Fruit fly (Drosophila melanogaster): ENCODE measurements around the gene CG15293.

CG15293 gene

DNA sequence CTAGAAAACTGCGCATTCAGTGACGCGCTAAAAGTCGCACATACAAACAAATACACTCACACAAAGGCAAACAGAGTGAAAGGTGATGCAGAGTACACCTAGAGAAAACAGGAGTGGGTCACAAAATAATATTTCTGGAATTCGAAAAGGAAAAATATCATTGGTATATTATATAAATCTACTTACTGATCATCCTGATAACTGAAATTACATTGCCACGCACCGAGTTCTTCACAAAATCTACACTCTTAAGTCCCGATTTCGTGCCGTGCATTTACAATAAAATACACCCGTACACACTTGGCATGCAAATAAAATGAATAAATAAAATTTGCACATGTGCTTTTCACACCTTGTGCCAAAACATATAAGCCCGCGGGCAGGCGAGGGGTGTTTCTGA, 39.1 kb downstream of the CG15293 start:
- peak; percentile 20 for TF ChIP-seq CG8632 (GFP tag; optimal IDR thresholded peaks at IDR 0.05)
- TF ChIP-seq Sox102F (GFP tag; optimal IDR thresholded peaks at IDR 0.05): no peak
- no peak for TF ChIP-seq Hr38 (GFP tag; optimal IDR thresholded peaks at IDR 0.05)
- peak; percentile 51 for TF ChIP-seq CG11294 (GFP tag; IDR thresholded peaks at IDR 0.05)
- no peak for TF ChIP-seq Ets21C (GFP tag; optimal IDR thresholded peaks at IDR 0.05)
- TF ChIP-seq CG6854 (GFP tag; optimal IDR thresholded peaks at IDR 0.05): no peak
- TF ChIP-seq CG1621 (tag; optimal IDR thresholded peaks at IDR 0.05): no peak
- peak; percentile 5 for TF ChIP-seq Smox (GFP tag; optimal IDR thresholded peaks at IDR 0.05)
- no peak for TF ChIP-seq fd85E (GFP tag; optimal IDR thresholded peaks at IDR 0.05)
- TF ChIP-seq cyc (GFP tag; optimal IDR thresholded peaks at IDR 0.05): no peak
- TF ChIP-seq net (GFP tag; optimal IDR thresholded peaks at IDR 0.05): no peak
- TF ChIP-seq pdm3 (GFP tag; optimal IDR thresholded peaks at IDR 0.05): peak; percentile 19
- TF ChIP-seq Blimp-1 (GFP tag; optimal IDR thresholded peaks at IDR 0.05): no peak
- TF ChIP-seq CG3919 (GFP tag; optimal IDR thresholded peaks at IDR 0.05): peak; percentile 19
- no peak for TF ChIP-seq achi (GFP tag; optimal IDR thresholded peaks at IDR 0.05)
- no peak for TF ChIP-seq CG11902 (GFP tag; optimal IDR thresholded peaks at IDR 0.05)
- TF ChIP-seq OdsH (GFP tag; optimal IDR thresholded peaks at IDR 0.05): peak; percentile 36
- TF ChIP-seq ss (GFP tag; optimal IDR thresholded peaks at IDR 0.05): peak in 1 of 2 experiments; percentile 19
- 0 out of 2 replicates have a peak, but pooled peaks have one; percentile 45 for TF ChIP-seq CG15336 (GFP tag; IDR thresholded peaks at IDR 0.05)
- TF ChIP-seq CG6792 (GFP tag; optimal IDR thresholded peaks at IDR 0.05): no peak
- TF ChIP-seq CG7368 (GFP tag; optimal IDR thresholded peaks at IDR 0.05): no peak
- TF ChIP-seq lz (GFP tag; optimal IDR thresholded peaks at IDR 0.05): no peak
- peak; percentile 11 for TF ChIP-seq CG4318 (GFP tag; optimal IDR thresholded peaks at IDR 0.05)
- TF ChIP-seq CG32006 (GFP tag; optimal IDR thresholded peaks at IDR 0.05): peak; percentile 52
- TF ChIP-seq dsx (GFP tag; optimal IDR thresholded peaks at IDR 0.05; ENCODE audit: poor library complexity, severe bottlenecking): no peak
- no peak for TF ChIP-seq Lpt (GFP tag; optimal IDR thresholded peaks at IDR 0.05)
- no peak for TF ChIP-seq Hr39 (GFP tag; optimal IDR thresholded peaks at IDR 0.05)
- peak; percentile 29 for TF ChIP-seq CG6276 (GFP tag; optimal IDR thresholded peaks at IDR 0.05)
- TF ChIP-seq CG9139 (GFP tag; optimal IDR thresholded peaks at IDR 0.05): no peak
- TF ChIP-seq CG10669 (GFP tag; optimal IDR thresholded peaks at IDR 0.05): peak; percentile 32
- peak; percentile 67; the same call in 2 of the 3 replicates for TF ChIP-seq eg (GFP tag; IDR thresholded peaks at IDR 0.05)
- TF ChIP-seq Sox15 (GFP tag; optimal IDR thresholded peaks at IDR 0.05): peak; percentile 1
- no peak for TF ChIP-seq CG16779 (tag; optimal IDR thresholded peaks at IDR 0.05)
- TF ChIP-seq fkh (GFP tag; optimal IDR thresholded peaks at IDR 0.05): no peak
- TF ChIP-seq svp (GFP tag): peak; percentile 64
- TF ChIP-seq spab (GFP tag; optimal IDR thresholded peaks at IDR 0.05): peak; percentile 35
- TF ChIP-seq CG34406 (GFP tag; optimal IDR thresholded peaks at IDR 0.05): no peak
- no peak for TF ChIP-seq CG8319 (GFP tag; optimal IDR thresholded peaks at IDR 0.05)
- TF ChIP-seq CG6808 (GFP tag; optimal IDR thresholded peaks at IDR 0.05): no peak
- TF ChIP-seq salr (GFP tag; optimal IDR thresholded peaks at IDR 0.05): no peak
- no peak for TF ChIP-seq CG31627 (GFP tag; optimal IDR thresholded peaks at IDR 0.05)
- peak; percentile 21 for TF ChIP-seq CG10631 (GFP tag; optimal IDR thresholded peaks at IDR 0.05)
- TF ChIP-seq CG8119 (GFP tag; IDR thresholded peaks at IDR 0.05): peak; percentile 61; the same call in 2 of the 3 replicates
- TF ChIP-seq Sox14 (GFP tag; optimal IDR thresholded peaks at IDR 0.05): no peak
- no peak for TF ChIP-seq Eip78C (GFP tag)
- 0 out of 2 replicates have a peak, but pooled peaks have one; percentile 30 for TF ChIP-seq Gug (GFP tag; IDR thresholded peaks at IDR 0.05)
- no peak for TF ChIP-seq CG11762 (GFP tag; optimal IDR thresholded peaks at IDR 0.05; ENCODE audit: insufficient read depth)
- TF ChIP-seq dac (GFP tag; optimal IDR thresholded peaks at IDR 0.05): no peak
- no peak for TF ChIP-seq esn (GFP tag; optimal IDR thresholded peaks at IDR 0.05)
- TF ChIP-seq CG3032 (tag; optimal IDR thresholded peaks at IDR 0.05): no peak
- peak; percentile 1 for TF ChIP-seq Ets96B (tag; optimal IDR thresholded peaks at IDR 0.05)
- peak; percentile 38 for TF ChIP-seq Met (GFP tag; optimal IDR thresholded peaks at IDR 0.05)
- TF ChIP-seq Hr4 (GFP tag; optimal IDR thresholded peaks at IDR 0.05): peak; percentile 39
